Worm (Caenorhabditis elegans) whole organism, midembryonic: ENCODE results near the gene fbxb-54.

Experiments used
- cog-1 ChIP-seq: sonication (generic microtip); optimal IDR thresholded peaks from 2 replicates; lab custom pipeline; 2016; ENCODE audit warnings: missing genetic modification characterization, missing compliant biosample characterization
- flt-1 ChIP-seq: fragments of 200-800 bp; sonication (Bioruptor generic); IDR thresholded peaks from 2 replicates; pipeline ENCODE4 v1.3.6; 2022; ENCODE audit warnings: missing genetic modification characterization, missing compliant biosample characterization
- med-1 ChIP-seq: sonication (generic microtip); optimal IDR thresholded peaks from 2 replicates; lab custom pipeline; 2017; ENCODE audit warnings: missing genetic modification characterization, mild to moderate bottlenecking, missing compliant biosample characterization, antibody characterized with exemption, missing genetic modification reagents; ENCODE audit not compliant: insufficient read depth
- ref-1 ChIP-seq: fragments of 200-800 bp; sonication (Bioruptor generic); conservative IDR thresholded peaks from 2 replicates; pipeline ENCODE4 v1.3.6; 2022; ENCODE audit warnings: missing genetic modification reagents, missing genetic modification characterization, missing compliant biosample characterization
- tab-1 ChIP-seq: fragments of 200-800 bp; sonication (Bioruptor generic); IDR thresholded peaks from 2 replicates; pipeline ENCODE4 v1.3.6; 2022; ENCODE audit warnings: missing genetic modification characterization, missing compliant biosample characterization

DNA sequence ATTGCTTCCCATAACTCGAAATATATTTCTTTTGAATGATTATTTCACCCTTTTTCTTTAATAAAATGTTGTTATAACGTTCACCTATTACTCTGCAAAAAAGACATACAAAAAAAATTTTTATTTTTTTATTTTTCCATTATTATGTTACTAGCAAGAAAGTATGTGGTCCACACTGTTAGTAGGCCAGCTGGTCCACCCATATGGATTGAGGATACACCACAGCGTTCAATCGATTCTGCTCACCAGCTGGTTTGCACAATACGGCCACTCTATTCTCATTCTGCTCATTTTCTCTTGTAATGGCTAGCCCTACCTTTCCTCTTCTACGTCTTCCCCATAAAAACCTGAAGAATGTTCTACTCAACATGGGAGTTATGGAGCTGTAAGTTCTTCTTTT, 17.5 kb downstream of the fbxb-54 start, which contains the start of gene fbxb-44:
- no peak for TF ChIP-seq flt-1 (GFP tag; lab: Robert Waterston, UW)
- TF ChIP-seq ref-1 (GFP tag; lab: Robert Waterston, UW) = no peak
- TF ChIP-seq med-1 = no peak
- no peak for TF ChIP-seq tab-1 (GFP tag; lab: Robert Waterston, UW)
- TF ChIP-seq cog-1 (tag; lab: Kevin White, UChicago) = no peak
